Worm (Caenorhabditis elegans): ENCODE measurements around the gene srh-89.

- TF ChIP-seq nhr-28 (tag; optimal IDR thresholded peaks at IDR 0.05) (no peak), ceh-88 (GFP tag; IDR thresholded peaks at IDR 0.05) (no peak), Y116A8C.19 (tag; optimal IDR thresholded peaks at IDR 0.05; ENCODE audit: borderline replicate concordance) (no peak), dpl-1 (GFP tag; optimal IDR thresholded peaks at IDR 0.05) (no peak)
Measured at ce11 chrV:7478404-7478803, 13.8 kb upstream of the srh-89 start, which contains the start of gene str-190.
